Worm (Caenorhabditis elegans): ENCODE results near the gene T06E4.21.

DNA sequence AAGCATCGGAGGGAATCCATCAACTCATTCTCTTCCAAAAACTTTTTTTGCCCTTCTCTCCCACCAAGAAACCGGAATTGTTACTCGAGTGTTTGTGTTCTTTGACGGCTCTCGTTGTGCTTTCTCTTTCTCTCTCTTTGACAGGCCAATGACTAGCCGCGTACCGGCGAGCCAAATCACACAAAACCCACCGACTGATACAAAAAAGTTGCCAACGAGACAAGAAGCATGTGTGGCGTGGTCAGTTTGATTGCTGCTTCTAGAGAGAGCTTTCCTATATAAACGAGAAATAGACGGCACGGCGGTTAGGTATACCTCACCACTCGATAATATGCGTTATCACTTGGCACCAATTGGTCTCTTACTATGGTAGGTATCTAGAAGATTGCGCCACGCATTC lies 35.7 kb upstream of the T06E4.21 start, which contains the start of gene pqn-63:
- TF ChIP-seq dao-5 (tag; optimal IDR thresholded peaks at IDR 0.05) (no peak), him-1 (tag; optimal IDR thresholded peaks at IDR 0.05) (no peak), W03F9.2 (tag; optimal IDR thresholded peaks at IDR 0.05) (no peak)

Data from whole organism, L4/young adult.